Worm (Caenorhabditis elegans): ENCODE data around the gene C50B6.3.

DNA sequence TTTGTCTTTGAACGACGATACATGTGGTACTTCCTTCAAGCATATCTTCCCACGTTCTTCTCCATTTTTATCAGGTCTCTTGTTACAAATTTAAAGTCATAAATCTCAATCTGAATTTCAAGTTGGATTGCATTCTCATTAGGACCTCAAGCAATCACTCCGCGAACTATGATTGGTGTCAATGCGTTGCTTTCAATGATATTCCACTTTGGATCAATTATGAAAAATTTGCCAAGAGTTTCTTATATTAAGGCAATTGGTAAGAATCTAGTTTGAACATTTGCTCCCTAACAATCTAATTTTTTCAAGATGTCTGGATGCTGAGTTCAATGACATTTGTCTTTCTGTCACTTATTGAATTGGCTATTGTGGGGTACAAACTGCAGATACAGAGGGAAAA is 28.9 kb downstream of the C50B6.3 start:
- TF ChIP-seq snpc-4 (tag; optimal IDR thresholded peaks at IDR 0.05), result no peak
- no peak for TF ChIP-seq pha-4 (tag; optimal IDR thresholded peaks at IDR 0.05)
- no peak for TF ChIP-seq nhr-11 (tag; optimal IDR thresholded peaks at IDR 0.05)
- TF ChIP-seq tbx-2 (tag; optimal IDR thresholded peaks at IDR 0.05), result no peak
- TF ChIP-seq unc-62 (GFP tag; optimal IDR thresholded peaks at IDR 0.05), result no peak
- TF ChIP-seq nfya-1 (tag; optimal IDR thresholded peaks at IDR 0.05; ENCODE audit: insufficient read depth), result no peak
- no peak for TF ChIP-seq pqm-1 (tag; optimal IDR thresholded peaks at IDR 0.05)
